Fruit fly (Drosophila melanogaster): ENCODE results near the gene primo-1.
A peak's percentile ranks its signal among the peaks of the same experiment; 100 is the strongest.

Gene primo-1

dm6 chr3R:13676137-13677086, 35.2 kb downstream of the primo-1 start, which contains the start of the genes Lkb1 and CG9588 (continued):
- no peak for TF ChIP-seq Neu2 (GFP tag; optimal IDR thresholded peaks at IDR 0.05; ENCODE audit: borderline replicate concordance)
- TF ChIP-seq CG17186 (GFP tag; optimal IDR thresholded peaks at IDR 0.05), result no peak
- TF ChIP-seq CoRest (tag; optimal IDR thresholded peaks at IDR 0.05), result peak; percentile 27
- TF ChIP-seq CG34224 (GFP tag; IDR thresholded peaks at IDR 0.05; ENCODE audit: partially characterized antibody), result no peak
- peak; percentile 59 for TF ChIP-seq CG17359 (tag; optimal IDR thresholded peaks at IDR 0.05)
- peak; percentile 40 for TF ChIP-seq Ets97D (GFP tag; optimal IDR thresholded peaks at IDR 0.05)
- TF ChIP-seq vvl (GFP tag; IDR thresholded peaks at IDR 0.05), result peak; percentile 87
- no peak for TF ChIP-seq ac (GFP tag; optimal IDR thresholded peaks at IDR 0.05)
- peak; percentile 43 for TF ChIP-seq CG10209 (GFP tag; optimal IDR thresholded peaks at IDR 0.05)
- TF ChIP-seq GATAe (GFP tag; conservative IDR thresholded peaks at IDR 0.05), result 0 out of 2 replicates have a peak, but pooled peaks have one; percentile 16
- peak; percentile 84 for TF ChIP-seq Xrp1 (GFP tag; IDR thresholded peaks at IDR 0.05)
- peak; percentile 76 for TF ChIP-seq tgo (GFP tag; IDR thresholded peaks at IDR 0.05)
- no peak for TF ChIP-seq mirr (GFP tag; optimal IDR thresholded peaks at IDR 0.05)
- TF ChIP-seq tll (GFP tag; optimal IDR thresholded peaks at IDR 0.05), result no peak
- 0 out of 3 replicates have a peak, but pooled peaks have one; percentile 47 for TF ChIP-seq C15 (GFP tag; IDR thresholded peaks at IDR 0.05)
- no peak for TF ChIP-seq Asciz (GFP tag; optimal IDR thresholded peaks at IDR 0.05)
- no peak for TF ChIP-seq CG15073 (GFP tag; optimal IDR thresholded peaks at IDR 0.05)
- no peak for TF ChIP-seq Jarid2 (GFP tag; optimal IDR thresholded peaks at IDR 0.05)
- TF ChIP-seq sima (GFP tag; optimal IDR thresholded peaks at IDR 0.05), result no peak
- TF ChIP-seq Ssrp (tag; optimal IDR thresholded peaks at IDR 0.05), result no peak
- TF ChIP-seq sqz (GFP tag; optimal IDR thresholded peaks at IDR 0.05), result peak; percentile 78
- peak; percentile 61 for TF ChIP-seq CG8924 (tag; optimal IDR thresholded peaks at IDR 0.05)
- peak; percentile 25 for TF ChIP-seq CG6654 (GFP tag; optimal IDR thresholded peaks at IDR 0.05)
- TF ChIP-seq Meics (GFP tag; optimal IDR thresholded peaks at IDR 0.05), result peak; percentile 41
- TF ChIP-seq ash1 (GFP tag; optimal IDR thresholded peaks at IDR 0.05), result no peak
- TF ChIP-seq CG8359 (GFP tag; optimal IDR thresholded peaks at IDR 0.05; ENCODE audit: borderline replicate concordance), result no peak
- TF ChIP-seq hkb (optimal IDR thresholded peaks at IDR 0.05), result no peak
- peak; percentile 78 for TF ChIP-seq hkb (GFP tag; IDR thresholded peaks at IDR 0.05)
- TF ChIP-seq CG10321 (GFP tag; IDR thresholded peaks at IDR 0.05), result peak; percentile 40; the same call in 1 of the 2 replicates
- TF ChIP-seq CG18011 (GFP tag; optimal IDR thresholded peaks at IDR 0.05), result no peak
- peak; percentile 47; the same call in 1 of the 2 replicates for TF ChIP-seq CG17612 (GFP tag; IDR thresholded peaks at IDR 0.05)
- peak; percentile 49 for TF ChIP-seq Bdp1 (GFP tag; optimal IDR thresholded peaks at IDR 0.05)
- no peak; the same call in 1 of the 2 replicates for TF ChIP-seq Ravus (GFP tag; IDR thresholded peaks at IDR 0.05)
- peak; percentile 44 for TF ChIP-seq CG18476 (GFP tag; optimal IDR thresholded peaks at IDR 0.05)
- TF ChIP-seq CG13894 (tag; optimal IDR thresholded peaks at IDR 0.05), result no peak
- TF ChIP-seq trem (tag; optimal IDR thresholded peaks at IDR 0.05), result peak; percentile 58
- peak; percentile 45 for TF ChIP-seq Fer3 (tag; optimal IDR thresholded peaks at IDR 0.05)
- no peak for TF ChIP-seq usp (GFP tag; optimal IDR thresholded peaks at IDR 0.05)
- no peak for TF ChIP-seq CG7987 (GFP tag; optimal IDR thresholded peaks at IDR 0.05)
- TF ChIP-seq lab (GFP tag; optimal IDR thresholded peaks at IDR 0.05), result peak; percentile 61
- TF ChIP-seq chinmo (GFP tag; IDR thresholded peaks at IDR 0.05; ENCODE audit: partially characterized antibody), result no peak
- no peak for TF ChIP-seq CG8089 (GFP tag; optimal IDR thresholded peaks at IDR 0.05)
- TF ChIP-seq Nf-YA (GFP tag; IDR thresholded peaks at IDR 0.05), result peak; percentile 69; the same call in 1 of the 2 replicates
- TF ChIP-seq Doc3 (GFP tag; IDR thresholded peaks at IDR 0.05; ENCODE audit: partially characterized antibody), result no peak
- peak; percentile 57 for TF ChIP-seq CG16815 (GFP tag; optimal IDR thresholded peaks at IDR 0.05)
- peak; percentile 17 for TF ChIP-seq fu2 (GFP tag; optimal IDR thresholded peaks at IDR 0.05)
- TF ChIP-seq CG11093 (GFP tag; IDR thresholded peaks at IDR 0.05), result peak; percentile 81; the same call in 2 of the 3 replicates
